Worm (Caenorhabditis elegans) whole organism, L3 larva: Measurements from ENCODE around the gene H01G02.3.

Source experiments
- R02D3.7 ChIP-seq: fragments of 150-350 bp; optimal IDR thresholded peaks from 2 replicates; lab custom pipeline; 2014; ENCODE audit warnings: missing biosample characterization, missing genetic modification characterization
- ceh-16 ChIP-seq: sonication (generic microtip); optimal IDR thresholded peaks from 2 replicates; lab custom pipeline; 2017; ENCODE audit warnings: missing biosample characterization, missing genetic modification characterization
- ceh-28 ChIP-seq: fragments of 150-350 bp; optimal IDR thresholded peaks from 2 replicates; lab custom pipeline; 2014; ENCODE audit warnings: missing biosample characterization, missing genetic modification reagents, missing genetic modification characterization
- ceh-82 ChIP-seq: fragments of 150-350 bp; optimal IDR thresholded peaks from 2 replicates; lab custom pipeline; 2014; ENCODE audit warnings: missing biosample characterization, missing genetic modification characterization
- daf-12 ChIP-seq: fragments of 150-350 bp; optimal IDR thresholded peaks from 2 replicates; lab custom pipeline; 2014; ENCODE audit warnings: missing biosample characterization, missing genetic modification reagents, missing genetic modification characterization
- egl-5 ChIP-seq: fragments of 150-350 bp; optimal IDR thresholded peaks from 2 replicates; lab custom pipeline; 2017; ENCODE audit warnings: missing biosample characterization, missing genetic modification reagents, missing genetic modification characterization, inconsistent platforms
- elt-1 ChIP-seq: fragments of 150-350 bp; optimal IDR thresholded peaks from 2 replicates; lab custom pipeline; 2014; ENCODE audit warnings: missing biosample characterization, missing genetic modification characterization
- eor-1 ChIP-seq, 2 experiments: fragments of 150-350 bp; optimal IDR thresholded peaks; 2 replicates each; lab custom pipeline; 2014 to 2018; ENCODE audit warnings: missing biosample characterization in 2 of 2, missing genetic modification characterization in 2 of 2
- fkh-2 ChIP-seq: fragments of 150-350 bp; optimal IDR thresholded peaks from 2 replicates; lab custom pipeline; 2014; ENCODE audit warnings: missing biosample characterization, missing genetic modification reagents, missing genetic modification characterization
- fos-1 ChIP-seq: fragments of 150-350 bp; optimal IDR thresholded peaks from 2 replicates; lab custom pipeline; 2014; ENCODE audit warnings: missing biosample characterization, missing genetic modification characterization
- hmg-11 ChIP-seq: sonication (generic microtip); optimal IDR thresholded peaks from 2 replicates; lab custom pipeline; 2016; ENCODE audit warnings: missing genetic modification characterization, missing compliant biosample characterization
- jun-1 ChIP-seq: fragments of 150-350 bp; optimal IDR thresholded peaks from 2 replicates; lab custom pipeline; 2014; ENCODE audit warnings: missing biosample characterization, missing genetic modification reagents, missing genetic modification characterization
- lin-39 ChIP-seq: fragments of 150-350 bp; optimal IDR thresholded peaks from 2 replicates; lab custom pipeline; 2018; ENCODE audit warnings: missing biosample characterization, missing genetic modification reagents, missing genetic modification characterization
- mml-1 ChIP-seq: fragments of 150-350 bp; sonication (generic microtip); optimal IDR thresholded peaks from 3 replicates; lab custom pipeline; 2014; ENCODE audit warnings: missing biosample characterization, missing genetic modification characterization
- nfya-1 ChIP-seq: sonication (generic microtip); optimal IDR thresholded peaks from 2 replicates; lab custom pipeline; 2017; ENCODE audit warnings: missing genetic modification characterization, mild to moderate bottlenecking, missing compliant biosample characterization, antibody characterized with exemption, moderate library complexity; ENCODE audit not compliant: insufficient read depth
- nhr-11 ChIP-seq: fragments of 150-350 bp; optimal IDR thresholded peaks from 2 replicates; lab custom pipeline; 2014; ENCODE audit warnings: missing biosample characterization, missing genetic modification characterization
- nhr-12 ChIP-seq: fragments of 150-350 bp; optimal IDR thresholded peaks from 2 replicates; lab custom pipeline; 2014; ENCODE audit warnings: missing biosample characterization, missing genetic modification characterization
- nhr-237 ChIP-seq: fragments of 150-350 bp; optimal IDR thresholded peaks from 2 replicates; lab custom pipeline; 2014; ENCODE audit warnings: missing biosample characterization, missing genetic modification characterization
- nhr-25 ChIP-seq: sonication (generic microtip); optimal IDR thresholded peaks from 2 replicates; lab custom pipeline; 2017; ENCODE audit warnings: missing biosample characterization, missing genetic modification characterization
- nhr-43 ChIP-seq: sonication (generic microtip); optimal IDR thresholded peaks from 2 replicates; lab custom pipeline; 2016; ENCODE audit warnings: mild to moderate bottlenecking, missing genetic modification characterization, missing compliant biosample characterization; ENCODE audit not compliant: poor library complexity, severe bottlenecking
- nhr-77 ChIP-seq: fragments of 150-350 bp; optimal IDR thresholded peaks from 2 replicates; lab custom pipeline; 2014; ENCODE audit warnings: missing biosample characterization, missing genetic modification characterization
- pha-4 ChIP-seq: fragments of 150-350 bp; optimal IDR thresholded peaks from 2 replicates; lab custom pipeline; 2014; ENCODE audit warnings: missing biosample characterization, missing genetic modification reagents, missing genetic modification characterization
- pqm-1 ChIP-seq: fragments of 150-350 bp; optimal IDR thresholded peaks from 2 replicates; lab custom pipeline; 2017; ENCODE audit warnings: missing biosample characterization, missing genetic modification characterization, inconsistent platforms
- sea-2 ChIP-seq: fragments of 150-350 bp; sonication (generic microtip); optimal IDR thresholded peaks from 4 replicates; lab custom pipeline; 2014; ENCODE audit warnings: missing biosample characterization, missing genetic modification reagents, missing genetic modification characterization
- snpc-4 ChIP-seq: fragments of 150-350 bp; optimal IDR thresholded peaks from 2 replicates; lab custom pipeline; 2014; ENCODE audit warnings: missing biosample characterization, missing genetic modification characterization
- tbx-2 ChIP-seq: sonication (generic microtip); optimal IDR thresholded peaks from 2 replicates; lab custom pipeline; 2016; ENCODE audit warnings: mild to moderate bottlenecking, missing genetic modification characterization, missing compliant biosample characterization
- unc-39 ChIP-seq: sonication (generic microtip); optimal IDR thresholded peaks from 4 replicates; lab custom pipeline; 2017; ENCODE audit warnings: missing biosample characterization, missing genetic modification characterization
- unc-62 ChIP-seq: fragments of 150-350 bp; sonication (generic microtip); optimal IDR thresholded peaks from 4 replicates; lab custom pipeline; 2014; ENCODE audit warnings: missing biosample characterization, missing genetic modification reagents, missing genetic modification characterization
- ztf-4 ChIP-seq: fragments of 150-350 bp; optimal IDR thresholded peaks from 2 replicates; lab custom pipeline; 2014; ENCODE audit warnings: missing biosample characterization, missing genetic modification characterization

H01G02.3 gene

ce11 chrIV:11740204-11740603 lies 52.2 kb downstream of the H01G02.3 start, which contains the start of gene K01A6.4:
TSS of gene K01A6.4 (minus strand) at chrIV:11740304.
- TF ChIP-seq nhr-77 (tag; lab: Kevin White, UChicago) (no peak), fos-1 (no peak), pqm-1 (no peak), nhr-11 (no peak)
- TF ChIP-seq, all 47 proteins: peak for 0

ce11 chrIV:11738092-11738617 lies 54.2 kb downstream of the H01G02.3 start, which contains the start of gene K01A6.7:
TSS of gene K01A6.7 (minus strand) at chrIV:11738567.
- no peak for TF ChIP-seq fkh-2 (tag; lab: Kevin White, UChicago)
- no peak for TF ChIP-seq snpc-4 (tag; lab: Kevin White, UChicago)
- TF ChIP-seq nhr-12 = no peak
- no peak for TF ChIP-seq ceh-82 (tag; lab: Kevin White, UChicago)
- no peak for TF ChIP-seq nhr-25 (tag; lab: Kevin White, UChicago)
- TF ChIP-seq elt-1 (tag; lab: Kevin White, UChicago) = no peak
- no peak for TF ChIP-seq ceh-16 (tag; lab: Kevin White, UChicago)
- no peak for TF ChIP-seq lin-39

- TF ChIP-seq tbx-2 (tag; lab: Kevin White, UChicago) (no peak), eor-1 (tag; optimal IDR thresholded peaks at IDR 0.05; lab: Kevin White, UChicago) (no peak), nhr-25 (tag; lab: Kevin White, UChicago) (no peak), sea-2 (no peak), ceh-28 (tag; lab: Kevin White, UChicago) (no peak), unc-62 (no peak), egl-5 (no peak), jun-1 (tag; lab: Kevin White, UChicago) (no peak), nfya-1 (tag; lab: Kevin White, UChicago) (no peak), R02D3.7 (tag; lab: Kevin White, UChicago) (no peak), fos-1 (no peak), ztf-4 (tag; lab: Kevin White, UChicago) (no peak), daf-12 (tag; lab: Kevin White, UChicago) (no peak), unc-39 (tag; lab: Kevin White, UChicago) (no peak), mml-1 (tag; lab: Kevin White, UChicago) (no peak), nhr-43 (tag; lab: Kevin White, UChicago) (no peak)
These were observed 55.1 kb downstream of the H01G02.3 start, which contains the start of gene K01A6.8 for ce11 chrIV:11737269-11737668. TSS of gene K01A6.8 (minus strand) at chrIV:11737369.

- TF ChIP-seq daf-12 (tag; lab: Kevin White, UChicago) = no peak
- TF ChIP-seq pha-4 (tag; lab: Kevin White, UChicago) = no peak
- TF ChIP-seq nhr-237 (tag; lab: Kevin White, UChicago) = no peak
- TF ChIP-seq hmg-11 = no peak
These were observed 57.4 kb downstream of the H01G02.3 start, which contains the start of gene K01A6.6 for ce11 chrIV:11735025-11735424. TSS of gene K01A6.6 (plus strand) at chrIV:11735325.
